Fruit fly (Drosophila melanogaster): ENCODE results near the gene CG9257.
A peak's percentile ranks its signal among the peaks of the same experiment; 100 is the strongest.

CG9257 gene

DNA sequence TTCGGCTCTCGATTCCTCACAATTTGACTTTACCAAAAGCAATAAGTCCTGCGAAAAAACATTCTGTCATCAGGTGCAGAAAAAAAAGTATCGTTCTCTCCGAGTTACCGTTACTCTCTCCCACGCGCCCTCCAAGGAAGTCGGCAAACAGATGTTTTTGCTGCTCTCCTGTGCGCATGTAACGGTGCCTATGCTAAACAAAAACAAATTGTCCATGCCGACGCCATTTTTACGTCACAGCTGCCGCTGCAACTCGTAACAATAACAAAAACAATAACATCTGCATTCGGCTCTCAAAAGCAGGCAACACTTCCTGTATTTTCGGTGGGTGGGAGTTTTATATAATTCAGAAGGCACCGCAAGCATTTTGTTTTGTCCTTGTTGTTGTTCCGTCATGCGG is 2.6 kb downstream of the CG9257 start:
- TF ChIP-seq Dll (optimal IDR thresholded peaks at IDR 0.05) = no peak
- TF ChIP-seq EcR (GFP tag; optimal IDR thresholded peaks at IDR 0.05) = no peak
- no peak for TF ChIP-seq CG8478 (optimal IDR thresholded peaks at IDR 0.05)
- no peak for TF ChIP-seq usp (GFP tag; optimal IDR thresholded peaks at IDR 0.05)
- TF ChIP-seq psq (optimal IDR thresholded peaks at IDR 0.05) = no peak
- no peak for TF ChIP-seq pan (optimal IDR thresholded peaks at IDR 0.05)

DNA sequence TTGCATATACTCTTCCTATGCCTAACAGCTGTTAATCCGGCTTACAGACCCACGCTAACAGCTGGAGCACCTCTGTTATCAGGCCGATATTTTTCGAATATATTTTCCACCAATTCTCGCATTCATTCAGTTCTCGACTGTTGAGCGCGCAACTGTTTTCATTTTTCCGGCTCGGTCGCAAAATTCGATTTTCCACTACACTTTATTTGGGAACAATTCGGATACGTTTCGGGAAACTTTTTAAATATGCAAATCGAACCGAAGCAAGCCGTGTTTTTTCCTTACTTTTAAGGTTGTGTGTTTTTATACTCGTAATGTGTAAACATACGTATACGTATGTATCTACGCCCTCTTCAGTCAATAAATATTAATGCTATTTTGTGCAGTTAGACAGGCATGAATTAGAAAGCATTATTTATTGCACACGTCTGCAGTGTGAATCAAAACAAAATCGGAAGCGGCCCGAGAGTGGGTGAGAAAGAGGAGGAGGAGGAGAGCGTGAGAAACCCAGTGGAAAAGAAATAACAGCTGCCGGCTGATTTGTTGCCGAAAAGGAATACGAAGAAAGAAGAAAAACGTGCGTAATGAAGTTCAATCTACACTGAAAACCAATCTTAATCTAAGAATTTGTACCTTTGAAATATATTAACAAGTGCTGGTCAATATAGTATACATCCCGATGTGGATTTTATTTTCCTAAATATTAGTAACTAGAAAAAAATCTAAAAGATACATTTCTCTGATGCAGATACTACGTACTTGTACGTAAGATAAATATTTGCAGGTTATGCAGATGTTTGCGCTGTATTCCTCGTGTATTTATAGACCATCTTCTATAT is 5.3 kb downstream of the CG9257 start:
- no peak for TF ChIP-seq EcR (GFP tag; optimal IDR thresholded peaks at IDR 0.05)
- TF ChIP-seq pan (optimal IDR thresholded peaks at IDR 0.05) = no peak
- no peak for TF ChIP-seq CG8478 (optimal IDR thresholded peaks at IDR 0.05)
- TF ChIP-seq usp (GFP tag; optimal IDR thresholded peaks at IDR 0.05) = no peak
- TF ChIP-seq Dll (optimal IDR thresholded peaks at IDR 0.05) = no peak
- TF ChIP-seq psq (optimal IDR thresholded peaks at IDR 0.05) = no peak

DNA sequence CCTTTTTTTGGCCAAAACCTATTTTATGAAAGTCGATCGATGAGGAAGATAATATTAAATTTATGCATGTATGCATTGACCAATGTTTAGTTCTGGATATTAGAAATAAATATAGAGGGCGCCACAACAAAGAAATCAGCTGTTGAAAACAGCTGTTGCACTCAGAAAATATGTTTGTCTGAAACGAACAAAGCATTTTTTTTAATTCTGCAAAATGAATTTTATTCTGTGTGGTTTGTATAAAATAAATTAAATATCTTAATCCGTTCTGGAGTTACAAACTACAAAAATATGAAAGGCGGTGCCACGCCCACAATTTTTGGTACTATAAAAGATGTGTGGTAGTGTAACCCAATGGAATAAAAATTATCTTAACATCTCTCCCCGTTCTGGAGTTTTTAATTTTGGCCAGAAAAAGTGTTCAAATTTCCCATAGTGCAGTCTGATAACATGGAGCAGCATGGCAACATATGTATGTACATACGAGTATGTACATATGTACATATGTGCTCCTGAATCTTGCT is 6.3 kb downstream of the CG9257 start:
- TF ChIP-seq Dll (optimal IDR thresholded peaks at IDR 0.05) = no peak
- no peak for TF ChIP-seq pan (optimal IDR thresholded peaks at IDR 0.05)
- TF ChIP-seq EcR (GFP tag; optimal IDR thresholded peaks at IDR 0.05) = no peak
- TF ChIP-seq psq (optimal IDR thresholded peaks at IDR 0.05) = no peak
- TF ChIP-seq CG8478 (optimal IDR thresholded peaks at IDR 0.05) = no peak
- no peak for TF ChIP-seq usp (GFP tag; optimal IDR thresholded peaks at IDR 0.05)

DNA sequence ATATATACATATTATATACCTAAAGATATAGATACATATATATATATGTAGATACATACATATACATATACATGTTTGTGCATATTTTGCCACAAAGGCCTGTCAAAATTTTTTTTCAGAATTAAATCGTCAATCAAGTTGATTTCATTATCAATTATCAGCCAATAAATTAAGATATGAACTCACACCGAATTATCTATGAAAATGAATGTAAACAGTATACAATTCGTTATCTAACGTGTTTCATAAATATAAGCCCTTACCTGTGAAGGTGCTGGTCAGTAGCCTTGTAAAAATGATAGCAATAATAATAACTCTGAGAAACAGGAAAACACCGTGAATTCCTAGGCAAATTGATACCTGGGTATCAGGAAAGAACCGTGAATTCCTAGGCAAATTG is 7.1 kb downstream of the CG9257 start:
- TF ChIP-seq CG8478 (optimal IDR thresholded peaks at IDR 0.05) (no peak), pan (optimal IDR thresholded peaks at IDR 0.05) (no peak), EcR (GFP tag; optimal IDR thresholded peaks at IDR 0.05) (no peak), Dll (optimal IDR thresholded peaks at IDR 0.05) (no peak), psq (optimal IDR thresholded peaks at IDR 0.05) (no peak), usp (GFP tag; optimal IDR thresholded peaks at IDR 0.05) (no peak)

DNA sequence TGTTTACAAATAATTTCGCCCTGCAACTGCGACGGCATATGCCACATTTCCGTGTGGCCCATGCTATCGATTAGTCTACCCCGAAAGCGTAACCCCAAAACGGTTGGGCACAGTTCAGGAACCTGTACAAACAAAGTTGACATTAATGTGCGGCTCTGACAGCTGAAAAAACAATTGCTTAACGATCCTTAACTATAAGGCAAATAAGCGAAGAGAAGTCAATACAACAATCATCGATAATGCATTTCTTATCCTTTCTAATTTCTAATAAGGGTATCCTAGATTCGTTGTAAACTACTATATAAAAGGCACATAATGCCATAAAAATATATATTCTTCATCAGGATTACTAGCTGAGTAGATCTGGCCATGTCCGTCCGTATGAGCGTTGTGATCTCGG is 9.3 kb downstream of the CG9257 start:
- no peak for TF ChIP-seq pan (optimal IDR thresholded peaks at IDR 0.05)
- no peak for TF ChIP-seq EcR (GFP tag; optimal IDR thresholded peaks at IDR 0.05)
- no peak for TF ChIP-seq psq (optimal IDR thresholded peaks at IDR 0.05)
- TF ChIP-seq Dll (optimal IDR thresholded peaks at IDR 0.05) = no peak
- TF ChIP-seq CG8478 (optimal IDR thresholded peaks at IDR 0.05) = no peak
- no peak for TF ChIP-seq usp (GFP tag; optimal IDR thresholded peaks at IDR 0.05)

DNA sequence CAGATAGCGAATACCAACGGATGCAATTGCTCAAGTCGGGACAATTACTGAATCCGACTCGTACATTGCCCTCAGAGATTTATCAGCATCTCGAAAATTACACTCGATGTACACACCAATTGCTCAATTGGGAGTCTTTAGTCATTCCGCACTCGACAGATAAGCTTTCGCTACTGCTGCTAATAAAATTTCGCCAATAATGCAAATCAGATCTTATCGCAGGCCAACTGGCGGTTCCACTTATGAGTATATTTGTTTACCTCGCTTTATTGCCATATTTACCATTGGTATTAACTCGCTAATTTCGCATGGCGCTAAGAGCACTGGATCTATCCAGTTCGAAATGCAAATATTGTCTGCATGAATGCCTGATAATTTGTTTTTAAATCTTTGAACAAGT is 11.0 kb downstream of the CG9257 start:
- TF ChIP-seq CG8478 (optimal IDR thresholded peaks at IDR 0.05) = no peak
- TF ChIP-seq EcR (GFP tag; optimal IDR thresholded peaks at IDR 0.05) = peak in 1 of 2 experiments; percentile 4

DNA sequence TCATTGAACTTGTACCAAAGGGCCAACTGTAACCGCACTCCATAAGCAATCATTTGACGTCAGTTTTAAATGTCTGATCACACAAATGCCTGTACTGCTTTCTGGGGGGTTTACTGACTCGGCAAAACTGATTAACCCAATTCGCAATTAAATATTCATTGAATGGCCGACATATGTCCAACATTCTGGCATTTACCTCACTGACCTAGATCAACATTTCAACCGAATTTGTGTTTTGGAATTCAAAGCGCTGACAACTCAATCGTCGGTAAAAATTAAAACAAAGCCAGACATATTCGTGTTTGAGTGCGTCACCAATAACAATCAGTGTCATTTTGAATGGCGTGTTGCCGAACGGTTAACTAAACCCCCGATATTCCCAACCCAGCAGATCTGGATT is 13.1 kb downstream of the CG9257 start:
- TF ChIP-seq usp (GFP tag; optimal IDR thresholded peaks at IDR 0.05) = no peak
- TF ChIP-seq psq (optimal IDR thresholded peaks at IDR 0.05) = no peak
- no peak for TF ChIP-seq pan (optimal IDR thresholded peaks at IDR 0.05)
- TF ChIP-seq Dll (optimal IDR thresholded peaks at IDR 0.05) = no peak
- no peak for TF ChIP-seq CG8478 (optimal IDR thresholded peaks at IDR 0.05)
- no peak for TF ChIP-seq EcR (GFP tag; optimal IDR thresholded peaks at IDR 0.05)

DNA sequence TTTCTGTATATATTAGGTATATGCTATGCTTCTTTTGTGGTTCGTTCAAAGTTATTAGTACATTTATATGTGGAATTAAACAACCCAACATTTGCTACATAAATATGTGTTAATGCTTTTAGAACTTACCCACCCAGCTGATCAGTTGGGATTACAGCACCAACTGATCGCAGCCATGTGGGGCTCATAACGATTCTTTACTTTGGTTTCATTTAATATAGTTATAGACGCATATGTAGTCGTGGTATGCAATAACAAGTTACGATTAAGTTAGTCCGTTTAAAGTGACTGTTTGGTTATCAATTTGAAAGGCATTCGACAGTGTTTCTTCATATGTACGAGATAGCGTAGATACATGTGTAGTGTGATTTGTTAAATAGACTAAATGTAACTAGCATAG is 33.2 kb downstream of the CG9257 start:
- TF ChIP-seq usp (GFP tag; optimal IDR thresholded peaks at IDR 0.05) (no peak), CG8478 (optimal IDR thresholded peaks at IDR 0.05) (no peak), psq (optimal IDR thresholded peaks at IDR 0.05) (no peak), Dll (optimal IDR thresholded peaks at IDR 0.05) (no peak)

DNA sequence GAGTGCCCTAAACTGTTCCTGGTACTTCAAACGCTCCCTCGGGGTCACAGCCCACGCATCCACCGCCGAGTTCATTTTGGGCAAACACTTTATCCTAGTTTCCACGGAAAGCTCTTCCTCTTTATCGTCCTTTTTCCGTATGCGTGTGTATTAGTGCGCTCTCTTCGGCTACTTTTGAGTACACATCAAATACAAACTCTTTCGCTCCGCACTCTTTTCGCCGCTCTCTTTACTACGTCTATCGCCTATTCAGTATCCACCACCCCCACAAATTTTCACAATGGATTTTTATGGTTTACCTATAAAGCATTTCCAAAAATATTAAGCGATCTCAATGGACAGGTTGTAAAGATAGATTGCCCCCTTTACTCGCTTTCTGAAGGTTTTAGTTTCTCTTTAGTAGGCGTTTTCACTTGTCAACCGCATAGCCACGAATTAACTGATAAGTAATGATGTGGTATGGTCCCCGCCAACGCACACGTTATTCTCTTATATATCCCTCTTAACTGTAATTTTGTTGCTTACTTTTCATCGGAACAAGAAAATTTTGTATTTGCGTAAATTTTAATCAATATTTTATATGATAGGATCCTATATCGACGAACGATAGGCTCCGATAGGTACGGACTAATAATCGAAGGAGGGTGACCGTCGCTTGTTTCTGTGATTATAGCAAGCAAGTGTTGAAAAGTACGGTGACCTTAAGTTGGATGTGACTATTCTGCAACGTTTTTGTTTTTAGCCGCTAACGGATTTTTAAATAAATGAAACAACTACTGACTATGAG is 39.4 kb downstream of the CG9257 start, which contains the start of gene Dap160:
Dap160 (minus strand) TSS at position 634 of the 787 bp plus-strand sequence.
- no peak for TF ChIP-seq Dll (optimal IDR thresholded peaks at IDR 0.05)
- no peak for TF ChIP-seq EcR (GFP tag; optimal IDR thresholded peaks at IDR 0.05)

DNA sequence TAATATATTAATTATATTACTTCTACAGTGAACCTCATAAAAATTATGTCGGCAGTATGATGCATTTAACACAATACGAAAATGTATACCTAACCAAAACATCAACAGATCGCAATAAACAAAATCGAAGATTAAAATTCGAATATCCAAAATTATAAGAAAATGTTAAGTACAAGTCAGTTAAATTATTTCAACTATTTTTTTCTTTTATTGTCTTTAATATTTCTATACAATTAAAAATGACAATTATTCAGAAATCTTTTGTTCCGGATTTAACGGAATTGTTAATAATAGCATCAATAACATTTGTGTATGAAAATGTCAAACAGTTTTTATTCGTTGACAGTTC is 39.9 kb downstream of the CG9257 start:
- no peak for TF ChIP-seq Dll (optimal IDR thresholded peaks at IDR 0.05)
- TF ChIP-seq psq (optimal IDR thresholded peaks at IDR 0.05) = no peak
- no peak for TF ChIP-seq pan (optimal IDR thresholded peaks at IDR 0.05)
- TF ChIP-seq usp (GFP tag; optimal IDR thresholded peaks at IDR 0.05) = no peak
- TF ChIP-seq CG8478 (optimal IDR thresholded peaks at IDR 0.05) = no peak
- TF ChIP-seq EcR (GFP tag; optimal IDR thresholded peaks at IDR 0.05) = no peak

DNA sequence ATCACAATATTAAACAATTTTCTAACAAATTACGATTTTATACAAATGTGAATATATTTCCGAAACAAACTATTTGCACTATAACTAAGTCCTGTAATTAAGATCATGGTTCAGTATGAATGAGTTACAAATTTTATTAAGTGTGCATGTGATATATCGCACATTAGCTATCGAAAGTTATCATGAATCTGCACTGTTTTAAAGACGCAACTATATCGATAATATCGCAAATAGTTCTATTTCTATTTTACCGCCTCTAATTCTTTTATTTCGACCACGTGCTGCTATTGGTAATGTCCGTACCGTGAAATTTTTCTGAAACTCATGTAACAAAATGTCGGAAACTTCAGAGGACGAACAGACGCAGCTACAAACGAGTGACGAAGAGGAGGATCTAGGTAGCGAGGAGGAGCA is 40.4 kb downstream of the CG9257 start, which contains the start of gene pths:
pths (plus strand) TSS at position 258 of the 414 bp plus-strand sequence.
- TF ChIP-seq EcR (GFP tag; optimal IDR thresholded peaks at IDR 0.05) (no peak), CG8478 (optimal IDR thresholded peaks at IDR 0.05) (no peak), pan (optimal IDR thresholded peaks at IDR 0.05) (no peak), usp (GFP tag; optimal IDR thresholded peaks at IDR 0.05) (no peak), Dll (optimal IDR thresholded peaks at IDR 0.05) (no peak), psq (optimal IDR thresholded peaks at IDR 0.05) (no peak)

DNA sequence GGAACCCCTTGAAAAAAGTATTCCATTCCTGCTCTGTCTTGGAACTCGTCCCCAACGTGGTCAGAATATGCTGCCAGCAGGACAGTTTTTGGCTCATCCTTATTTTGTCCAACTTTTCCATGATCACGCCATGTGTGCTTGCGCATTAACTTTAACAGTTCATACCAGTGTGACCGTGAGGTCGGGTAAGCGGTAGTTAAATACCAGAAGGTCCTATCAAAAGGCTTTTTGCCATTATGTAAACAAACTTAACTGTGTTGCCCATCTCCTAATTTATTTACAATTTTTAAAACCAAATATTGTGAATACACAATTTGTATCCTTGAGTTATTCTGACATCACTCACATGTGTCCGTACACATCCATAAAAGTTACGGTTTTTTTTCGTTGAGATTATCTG is 45.7 kb downstream of the CG9257 start, which contains the start of gene del:
del (minus strand) TSS at position 305 of the 400 bp plus-strand sequence.
- no peak for TF ChIP-seq usp (GFP tag; optimal IDR thresholded peaks at IDR 0.05)
- TF ChIP-seq pan (optimal IDR thresholded peaks at IDR 0.05) = no peak
- no peak for TF ChIP-seq Dll (optimal IDR thresholded peaks at IDR 0.05)
- TF ChIP-seq EcR (GFP tag; optimal IDR thresholded peaks at IDR 0.05) = no peak
- no peak for TF ChIP-seq CG8478 (optimal IDR thresholded peaks at IDR 0.05)
- no peak for TF ChIP-seq psq (optimal IDR thresholded peaks at IDR 0.05)
